Worm (Caenorhabditis elegans) whole organism, early embryonic: ENCODE results near the gene tsen-2.

Experiments used
- B0310.2 ChIP-seq: sonication (generic microtip); optimal IDR thresholded peaks from 2 replicates; lab custom pipeline; 2016; ENCODE audit warnings: mild to moderate bottlenecking, missing genetic modification characterization, missing compliant biosample characterization
- aly-1 ChIP-seq: sonication (generic microtip); optimal IDR thresholded peaks from 2 replicates; lab custom pipeline; 2016; ENCODE audit warnings: missing genetic modification characterization, missing compliant biosample characterization
- ama-1 ChIP-seq: fragments of 150-350 bp; optimal IDR thresholded peaks from 2 replicates; lab custom pipeline; 2014
- hmg-4 ChIP-seq: fragments of 200-800 bp; sonication (Bioruptor generic); optimal IDR thresholded peaks from 2 replicates; lab custom pipeline; 2018; ENCODE audit warnings: mild to moderate bottlenecking, missing genetic modification characterization, missing compliant biosample characterization
- hnd-1 ChIP-seq: sonication (generic microtip); optimal IDR thresholded peaks from 2 replicates; lab custom pipeline; 2016; ENCODE audit warnings: missing genetic modification characterization, missing compliant biosample characterization
- scrt-1 ChIP-seq: fragments of 200-800 bp; sonication (Bioruptor generic); IDR thresholded peaks from 2 replicates; pipeline ENCODE4 v1.3.6; 2022; ENCODE audit warnings: missing genetic modification characterization, missing compliant biosample characterization
- sea-1 ChIP-seq: fragments of 200-800 bp; sonication (Bioruptor generic); conservative IDR thresholded peaks from 2 replicates; pipeline ENCODE4 v1.3.6; 2022; ENCODE audit warnings: missing genetic modification characterization, missing compliant biosample characterization
- tbx-11 ChIP-seq: fragments of 200-800 bp; sonication (Bioruptor generic); IDR thresholded peaks from 2 replicates; pipeline ENCODE4 v1.3.6; 2022; ENCODE audit warnings: missing genetic modification characterization, missing compliant biosample characterization

- TF ChIP-seq tbx-11 (GFP tag; lab: Robert Waterston, UW) (no peak), ama-1 (lab: Kevin White, UChicago) (no peak), hnd-1 (tag; lab: Kevin White, UChicago) (no peak), B0310.2 (tag; lab: Kevin White, UChicago) (no peak), scrt-1 (GFP tag; lab: Robert Waterston, UW) (no peak), sea-1 (GFP tag; lab: Robert Waterston, UW) (no peak), aly-1 (tag; lab: Kevin White, UChicago) (no peak), hmg-4 (GFP tag; lab: Kevin White, UChicago) (peak; percentile 72)
These were observed 28.1 kb downstream of the tsen-2 start for ce11 chrIII:11870009-11870408.
